Worm (Caenorhabditis elegans): ENCODE measurements around the gene pgm-1.

ce11 chrII:4871834-4872233 is 17.4 kb upstream of the pgm-1 start:
- no peak for TF ChIP-seq T22C8.4 (GFP tag; IDR thresholded peaks at IDR 0.05)
- TF ChIP-seq med-1 (GFP tag; optimal IDR thresholded peaks at IDR 0.05; ENCODE audit: insufficient read depth) = no peak
- no peak for TF ChIP-seq cog-1 (tag; optimal IDR thresholded peaks at IDR 0.05)
- TF ChIP-seq flt-1 (GFP tag; IDR thresholded peaks at IDR 0.05) = no peak

Data from whole organism, midembryonic.